Fruit fly (Drosophila melanogaster): ENCODE measurements around the gene CG33203.

Gene CG33203

dm6 chr3R:28887559-28888432 lies at the start of gene CG33203, which contains the start of gene Doa:
Gene CG33203, minus strand, starts transcription at chr3R:28887709.
Gene Doa, plus strand, starts transcription at chr3R:28888073.
- TF ChIP-seq N (GFP tag; optimal IDR thresholded peaks at IDR 0.05) (no peak), Jra (GFP tag; optimal IDR thresholded peaks at IDR 0.05) (peak; percentile 38), CG32264 (GFP tag; optimal IDR thresholded peaks at IDR 0.05) (no peak), rgr (GFP tag; optimal IDR thresholded peaks at IDR 0.05) (peak; percentile 5), Abd-B (GFP tag; optimal IDR thresholded peaks at IDR 0.05) (no peak), Hnf4 (GFP tag; optimal IDR thresholded peaks at IDR 0.05) (peak; percentile 76), Dfd (GFP tag; optimal IDR thresholded peaks at IDR 0.05) (no peak), tai (GFP tag; optimal IDR thresholded peaks at IDR 0.05) (no peak), dl (GFP tag; optimal IDR thresholded peaks at IDR 0.05; ENCODE audit: insufficient read depth in 1 of 2, partially characterized antibody in 2 of 2) (peak in 1 of 2 experiments; percentile 6), Vsx2 (GFP tag; optimal IDR thresholded peaks at IDR 0.05; ENCODE audit: partially characterized antibody) (no peak), dmrt93B (GFP tag; optimal IDR thresholded peaks at IDR 0.05) (no peak), HLH106 (tag; optimal IDR thresholded peaks at IDR 0.05) (peak; percentile 25), Myc (optimal IDR thresholded peaks at IDR 0.05) (peak; percentile 4), h (GFP tag; optimal IDR thresholded peaks at IDR 0.05) (peak; percentile 51), GATAd (GFP tag; optimal IDR thresholded peaks at IDR 0.05) (no peak), woc (GFP tag; optimal IDR thresholded peaks at IDR 0.05) (no peak), dsf (GFP tag; optimal IDR thresholded peaks at IDR 0.05; ENCODE audit: borderline replicate concordance) (no peak), Dif (GFP tag; optimal IDR thresholded peaks at IDR 0.05; ENCODE audit: partially characterized antibody) (no peak), sv (GFP tag; optimal IDR thresholded peaks at IDR 0.05) (no peak), pan (optimal IDR thresholded peaks at IDR 0.05) (no peak), fru (GFP tag; optimal IDR thresholded peaks at IDR 0.05) (no peak), sage (GFP tag; optimal IDR thresholded peaks at IDR 0.05) (no peak), OdsH (GFP tag; optimal IDR thresholded peaks at IDR 0.05) (no peak), brk (GFP tag; optimal IDR thresholded peaks at IDR 0.05) (no peak), CrebA (GFP tag; optimal IDR thresholded peaks at IDR 0.05; ENCODE audit: borderline replicate concordance) (no peak), jim (GFP tag; optimal IDR thresholded peaks at IDR 0.05) (no peak), Sp1 (GFP tag; optimal IDR thresholded peaks at IDR 0.05) (no peak), Mio (GFP tag; optimal IDR thresholded peaks at IDR 0.05) (no peak), usp (GFP tag; optimal IDR thresholded peaks at IDR 0.05) (no peak), psq (GFP tag; optimal IDR thresholded peaks at IDR 0.05) (no peak), Rel (GFP tag; optimal IDR thresholded peaks at IDR 0.05) (no peak), Rel (tag; optimal IDR thresholded peaks at IDR 0.05) (peak; percentile 17), ey (GFP tag; optimal IDR thresholded peaks at IDR 0.05) (no peak), br (GFP tag; optimal IDR thresholded peaks at IDR 0.05) (peak; percentile 8), CG9705 (GFP tag; optimal IDR thresholded peaks at IDR 0.05) (no peak), Hr83 (GFP tag; optimal IDR thresholded peaks at IDR 0.05; ENCODE audit: poor library complexity, severe bottlenecking) (peak; percentile 79), Hr78 (GFP tag; optimal IDR thresholded peaks at IDR 0.05) (no peak), lola (GFP tag; optimal IDR thresholded peaks at IDR 0.05) (no peak), foxo (GFP tag; optimal IDR thresholded peaks at IDR 0.05) (peak in 1 of 2 experiments; percentile 53)

DNA sequence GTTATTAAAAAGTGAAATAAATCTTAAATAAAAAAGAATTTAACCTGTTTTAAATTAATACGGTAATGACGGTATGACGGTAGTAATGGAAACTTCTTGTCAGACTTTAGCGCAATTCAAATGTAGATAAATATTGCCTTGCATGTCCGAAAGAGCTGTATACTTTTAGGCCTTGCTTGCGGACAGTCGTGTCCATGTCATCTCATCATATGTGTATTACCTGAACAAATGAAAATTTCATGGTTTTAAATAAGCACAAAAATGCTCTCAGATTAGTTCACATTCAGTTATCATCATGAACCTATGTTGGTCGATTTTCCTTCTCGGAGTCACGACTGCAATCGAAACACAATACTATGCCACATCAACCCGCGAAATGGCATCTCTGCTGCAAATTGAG lies 35.2 kb upstream of the CG33203 start, which contains the start of gene CG11828:
Gene CG11828, plus strand, starts transcription at position 301 of the 400 bp plus-strand sequence.
- TF ChIP-seq Hnf4 (GFP tag; optimal IDR thresholded peaks at IDR 0.05) (no peak), Vsx2 (GFP tag; optimal IDR thresholded peaks at IDR 0.05; ENCODE audit: partially characterized antibody) (no peak), ey (GFP tag; optimal IDR thresholded peaks at IDR 0.05) (no peak), Myc (optimal IDR thresholded peaks at IDR 0.05) (peak; percentile 47)
